Worm (Caenorhabditis elegans): Measurements from ENCODE around the gene F36F12.3.

DNA sequence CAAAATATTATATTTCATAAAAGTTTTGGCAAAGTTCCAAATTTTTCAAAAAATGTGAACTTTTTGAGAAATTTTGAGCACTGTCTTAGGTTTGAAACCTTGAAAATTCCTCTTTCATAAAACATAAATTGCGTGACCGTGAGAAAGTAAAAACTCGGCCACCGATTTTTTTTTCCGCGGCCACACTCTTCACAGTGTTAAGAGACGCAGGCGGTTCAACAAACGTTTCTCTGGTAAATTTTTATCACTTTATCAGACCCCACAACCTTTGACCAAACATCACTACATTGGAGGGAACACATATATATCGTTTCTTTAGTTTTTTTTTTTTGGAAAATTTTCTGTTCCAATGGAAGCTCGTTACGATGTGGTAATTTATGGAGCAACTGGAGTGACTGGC lies 36.9 kb downstream of the F36F12.3 start, which contains the start of gene F22F7.2:
- no peak for TF ChIP-seq lin-39 (tag; optimal IDR thresholded peaks at IDR 0.05)
- no peak for TF ChIP-seq fos-1 (tag; optimal IDR thresholded peaks at IDR 0.05)
- TF ChIP-seq elt-1 (tag; optimal IDR thresholded peaks at IDR 0.05): no peak
- no peak for TF ChIP-seq tbx-2 (tag; optimal IDR thresholded peaks at IDR 0.05)
- TF ChIP-seq lin-15B (tag; optimal IDR thresholded peaks at IDR 0.05): no peak
- TF ChIP-seq pha-4 (tag; optimal IDR thresholded peaks at IDR 0.05): no peak
- TF ChIP-seq snpc-4 (tag; optimal IDR thresholded peaks at IDR 0.05): no peak
- no peak for TF ChIP-seq daf-12 (tag; optimal IDR thresholded peaks at IDR 0.05)
